Fruit fly (Drosophila melanogaster): ENCODE results near the gene Obp19d.
A peak's percentile ranks its signal among the peaks of the same experiment; 100 is the strongest.

Gene Obp19d

DNA sequence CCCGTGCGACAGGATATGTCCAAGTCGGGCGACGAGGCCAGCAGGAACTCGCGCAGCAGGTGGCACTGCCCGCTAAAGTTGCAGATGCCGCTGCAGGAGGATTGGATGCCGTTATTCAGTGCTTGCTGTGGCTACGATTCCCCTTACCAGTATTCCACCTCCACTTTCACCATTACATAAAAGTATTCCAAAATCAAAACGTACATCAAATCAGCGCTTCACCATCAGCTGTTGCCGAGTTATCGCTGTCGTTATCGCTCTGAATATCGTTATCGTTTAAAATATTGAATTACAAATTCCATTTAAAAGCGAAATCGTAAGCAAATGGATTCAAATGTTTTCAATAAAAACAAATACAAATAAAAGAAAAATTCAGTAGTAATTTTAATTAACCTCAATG, 7.4 kb downstream of the Obp19d start, which contains the start of gene CG15456:
Gene CG15456 (minus strand): TSS at position 225 of the 400 bp plus-strand sequence.
- TF ChIP-seq OdsH (GFP tag; optimal IDR thresholded peaks at IDR 0.05) (no peak), rgr (GFP tag; optimal IDR thresholded peaks at IDR 0.05) (peak; percentile 49), usp (GFP tag; optimal IDR thresholded peaks at IDR 0.05) (no peak)

- TF ChIP-seq foxo (GFP tag; optimal IDR thresholded peaks at IDR 0.05) (peak; percentile 29 to 86), h (GFP tag; optimal IDR thresholded peaks at IDR 0.05) (peak; percentile 91), woc (GFP tag; optimal IDR thresholded peaks at IDR 0.05) (peak; percentile 97), HLH106 (tag; optimal IDR thresholded peaks at IDR 0.05) (peak; percentile 91), CG9705 (GFP tag; optimal IDR thresholded peaks at IDR 0.05) (peak; percentile 89), psq (GFP tag; optimal IDR thresholded peaks at IDR 0.05) (peak; percentile 65), rgr (GFP tag; optimal IDR thresholded peaks at IDR 0.05) (peak; percentile 83), Jra (GFP tag; optimal IDR thresholded peaks at IDR 0.05) (peak; percentile 44), OdsH (GFP tag; optimal IDR thresholded peaks at IDR 0.05) (peak; percentile 70), N (GFP tag; optimal IDR thresholded peaks at IDR 0.05) (no peak), fru (GFP tag; optimal IDR thresholded peaks at IDR 0.05) (peak; percentile 87), dmrt93B (GFP tag; optimal IDR thresholded peaks at IDR 0.05) (peak; percentile 84), Myc (optimal IDR thresholded peaks at IDR 0.05) (no peak), Vsx2 (GFP tag; optimal IDR thresholded peaks at IDR 0.05; ENCODE audit: partially characterized antibody) (no peak), ey (GFP tag; optimal IDR thresholded peaks at IDR 0.05) (peak; percentile 82), CG32264 (GFP tag; optimal IDR thresholded peaks at IDR 0.05) (peak; percentile 76), sv (GFP tag; optimal IDR thresholded peaks at IDR 0.05) (peak; percentile 20), brk (GFP tag; optimal IDR thresholded peaks at IDR 0.05) (no peak), tai (GFP tag; optimal IDR thresholded peaks at IDR 0.05) (no peak), Rel (GFP tag; optimal IDR thresholded peaks at IDR 0.05) (no peak), Rel (tag; optimal IDR thresholded peaks at IDR 0.05) (peak; percentile 63), Sp1 (GFP tag; optimal IDR thresholded peaks at IDR 0.05) (peak; percentile 80)
Measured at dm6 chrX:20429482-20430204, 10.2 kb downstream of the Obp19d start, which contains the start of the genes CG11710 and mal. TSS of gene CG11710 (minus strand) at chrX:20429673. TSS of gene mal (plus strand) at chrX:20429675.

DNA sequence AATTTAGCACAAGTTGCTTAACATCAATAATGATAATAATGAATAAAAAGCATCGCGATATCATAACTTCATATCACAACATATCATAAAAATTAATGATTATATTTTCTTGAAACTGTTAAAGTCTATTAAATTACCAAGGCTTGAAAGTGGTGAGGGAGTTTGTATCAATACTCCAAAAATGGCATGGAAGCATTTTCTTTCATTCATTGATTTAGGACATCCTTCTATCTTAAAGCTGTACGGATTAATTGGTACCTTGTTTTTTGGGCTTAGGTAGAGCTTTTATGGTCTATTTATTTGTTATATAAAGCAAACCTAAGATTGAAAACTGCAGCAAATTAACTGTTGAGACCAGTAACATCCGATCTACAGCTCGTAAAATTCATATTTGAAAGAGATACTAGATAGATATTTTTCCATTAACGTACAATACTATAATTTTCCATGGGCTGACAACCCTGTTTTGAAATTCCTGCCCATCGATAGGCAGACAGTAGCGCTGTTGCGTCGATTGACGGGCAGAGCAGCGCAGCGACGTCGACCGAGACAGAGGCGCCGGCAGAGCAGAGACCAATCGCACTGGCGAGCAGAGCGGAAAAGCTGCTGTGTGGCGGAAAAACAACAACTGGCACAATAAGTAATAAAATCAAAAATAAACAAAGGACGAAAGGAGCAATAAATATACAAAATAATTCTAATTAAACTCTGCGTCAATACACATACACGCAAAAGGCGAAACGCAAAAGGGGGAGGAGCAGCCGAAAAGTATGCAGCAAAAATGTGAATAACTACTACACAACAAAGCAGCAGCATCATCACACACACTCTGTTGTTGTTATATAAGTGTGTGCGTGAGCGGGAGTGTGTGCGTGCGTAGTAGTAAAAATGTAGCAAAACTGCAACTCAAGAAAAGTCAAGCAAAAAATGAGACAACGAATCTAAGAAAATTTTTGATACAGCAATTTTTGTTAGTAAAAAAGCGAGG, 14.2 kb downstream of the Obp19d start, which contains the start of gene CG1695:
Gene CG1695 (plus strand): TSS at position 606 of the 988 bp plus-strand sequence.
- TF ChIP-seq Hr83 (GFP tag; optimal IDR thresholded peaks at IDR 0.05; ENCODE audit: poor library complexity, severe bottlenecking) = no peak
- no peak for TF ChIP-seq pan (optimal IDR thresholded peaks at IDR 0.05)
- TF ChIP-seq br (GFP tag; optimal IDR thresholded peaks at IDR 0.05) = no peak
- no peak for TF ChIP-seq usp (GFP tag; optimal IDR thresholded peaks at IDR 0.05)
- TF ChIP-seq HLH106 (tag; optimal IDR thresholded peaks at IDR 0.05) = peak; percentile 35
- TF ChIP-seq woc (GFP tag; optimal IDR thresholded peaks at IDR 0.05) = peak; percentile 10
- TF ChIP-seq foxo (GFP tag; optimal IDR thresholded peaks at IDR 0.05) = no peak
- no peak for TF ChIP-seq psq (GFP tag; optimal IDR thresholded peaks at IDR 0.05)
- TF ChIP-seq N (GFP tag; optimal IDR thresholded peaks at IDR 0.05) = peak; percentile 26
- no peak for TF ChIP-seq OdsH (GFP tag; optimal IDR thresholded peaks at IDR 0.05)
- TF ChIP-seq jim (GFP tag; optimal IDR thresholded peaks at IDR 0.05) = no peak
- no peak for TF ChIP-seq CrebA (GFP tag; optimal IDR thresholded peaks at IDR 0.05; ENCODE audit: borderline replicate concordance)

DNA sequence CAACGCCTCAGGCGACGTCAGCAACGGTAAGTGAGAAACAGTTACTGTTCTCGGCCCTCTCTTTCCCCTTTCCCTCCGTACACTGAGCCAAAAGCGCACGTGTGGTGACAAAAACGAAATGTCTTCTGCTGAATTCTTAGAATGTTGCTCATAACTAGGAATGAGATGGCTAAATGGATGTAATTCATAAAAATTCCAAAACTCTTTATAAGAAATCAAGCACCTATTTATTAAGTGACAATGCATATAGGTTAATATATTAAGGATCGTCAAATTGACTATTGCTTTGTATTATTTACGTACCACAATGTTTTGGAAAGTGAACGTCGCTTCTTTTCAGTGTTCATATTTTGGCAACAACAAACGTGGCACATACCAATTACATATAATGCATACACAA, 15.1 kb downstream of the Obp19d start:
- TF ChIP-seq Sp1 (GFP tag; optimal IDR thresholded peaks at IDR 0.05) (no peak), h (GFP tag; optimal IDR thresholded peaks at IDR 0.05) (no peak), Dif (GFP tag; optimal IDR thresholded peaks at IDR 0.05; ENCODE audit: partially characterized antibody) (no peak), Myc (optimal IDR thresholded peaks at IDR 0.05) (no peak), br (GFP tag; optimal IDR thresholded peaks at IDR 0.05) (no peak), Hnf4 (GFP tag; optimal IDR thresholded peaks at IDR 0.05) (no peak), pan (optimal IDR thresholded peaks at IDR 0.05) (no peak), brk (GFP tag; optimal IDR thresholded peaks at IDR 0.05) (no peak), Hr83 (GFP tag; optimal IDR thresholded peaks at IDR 0.05; ENCODE audit: poor library complexity, severe bottlenecking) (no peak), dmrt93B (GFP tag; optimal IDR thresholded peaks at IDR 0.05) (no peak), GATAd (GFP tag; optimal IDR thresholded peaks at IDR 0.05) (no peak), fru (GFP tag; optimal IDR thresholded peaks at IDR 0.05) (no peak), Abd-B (GFP tag; optimal IDR thresholded peaks at IDR 0.05) (no peak), N (GFP tag; optimal IDR thresholded peaks at IDR 0.05) (no peak), Mio (GFP tag; optimal IDR thresholded peaks at IDR 0.05) (no peak), CrebA (GFP tag; optimal IDR thresholded peaks at IDR 0.05; ENCODE audit: borderline replicate concordance) (no peak), tai (GFP tag; optimal IDR thresholded peaks at IDR 0.05) (no peak)

All from whole organism, wandering third instar larva.